Fruit fly (Drosophila melanogaster) whole organism, pupa: ENCODE results near the gene CG15153.

Source experiments
- CG15710 ChIP-seq: fragments of 200-800 bp; sonication (Bioruptor generic); optimal IDR thresholded peaks from 2 replicates; lab custom pipeline; 2018; ENCODE audit warnings: missing biosample characterization, mild to moderate bottlenecking, missing genetic modification characterization, moderate library complexity
- CG17806 ChIP-seq: fragments of 200-800 bp; sonication (Bioruptor generic); optimal IDR thresholded peaks from 2 replicates; lab custom pipeline; 2018; ENCODE audit warnings: missing biosample characterization, mild to moderate bottlenecking, missing genetic modification characterization, moderate library complexity
- CG34367 ChIP-seq: fragments of 200-800 bp; sonication (Bioruptor generic); optimal IDR thresholded peaks from 2 replicates; lab custom pipeline; 2018; ENCODE audit warnings: missing biosample characterization, mild to moderate bottlenecking, missing genetic modification characterization
- gl ChIP-seq: fragments of 200-800 bp; sonication (Bioruptor generic); optimal IDR thresholded peaks from 2 replicates; lab custom pipeline; 2018; ENCODE audit warnings: missing biosample characterization, mild to moderate bottlenecking, missing genetic modification characterization

- TF ChIP-seq CG17806 (tag; lab: Kevin White, UChicago): peak; percentile 73
- TF ChIP-seq gl (tag; lab: Kevin White, UChicago): no peak
- peak; percentile 71 for TF ChIP-seq CG15710 (tag; lab: Kevin White, UChicago)
- TF ChIP-seq CG34367 (tag; lab: Kevin White, UChicago): peak; percentile 81
These were observed 30.1 kb upstream of the CG15153 start for dm6 chr2L:18122231-18122551.
